Worm (Caenorhabditis elegans): Measurements from ENCODE around the gene spe-18.

Gene spe-18

ce11 chrII:13199674-13200215 lies 46.5 kb upstream of the spe-18 start, which contains the start of gene btf-1 (continued):
- TF ChIP-seq tbp1 (GFP tag; optimal IDR thresholded peaks at IDR 0.05): peak; percentile 33
- TF ChIP-seq pha-4 (tag; optimal IDR thresholded peaks at IDR 0.05): peak; percentile 19
- no peak for TF ChIP-seq fkh-3 (tag; optimal IDR thresholded peaks at IDR 0.05)
- peak; percentile 27 for TF ChIP-seq lsl-1 (GFP tag; optimal IDR thresholded peaks at IDR 0.05)
- TF ChIP-seq nhr-90 (tag; optimal IDR thresholded peaks at IDR 0.05): no peak
- TF ChIP-seq nhr-27 (tag; optimal IDR thresholded peaks at IDR 0.05): peak; percentile 21
- TF ChIP-seq ztf-26 (tag; optimal IDR thresholded peaks at IDR 0.05): peak; percentile 11
- no peak for TF ChIP-seq T26A5.8 (tag; optimal IDR thresholded peaks at IDR 0.05)
- TF ChIP-seq mcd-1 (GFP tag; IDR thresholded peaks at IDR 0.05): peak; percentile 95
- peak; percentile 55; the same call in 1 of the 2 replicates for TF ChIP-seq pbrm-1 (GFP tag; IDR thresholded peaks at IDR 0.05)
- TF ChIP-seq Y67H2A.10 (GFP tag; conservative IDR thresholded peaks at IDR 0.05): 0 out of 2 replicates have a peak, but pooled peaks have one; percentile 29
- TF ChIP-seq B0336.3 (GFP tag; IDR thresholded peaks at IDR 0.05): peak; percentile 78
- TF ChIP-seq ccch-3 (GFP tag; optimal IDR thresholded peaks at IDR 0.05): peak; percentile 62
- peak; percentile 47 for TF ChIP-seq ceh-27 (GFP tag; optimal IDR thresholded peaks at IDR 0.05)
- no peak for TF ChIP-seq rpc-1 (optimal IDR thresholded peaks at IDR 0.05)
- no peak for TF ChIP-seq rpc-1 (tag; optimal IDR thresholded peaks at IDR 0.05)
- TF ChIP-seq ztf-25 (GFP tag; IDR thresholded peaks at IDR 0.05): no peak
- TF ChIP-seq somi-1 (GFP tag; optimal IDR thresholded peaks at IDR 0.05): peak; percentile 39
- peak; percentile 61 for TF ChIP-seq dpl-1 (GFP tag; optimal IDR thresholded peaks at IDR 0.05)
- no peak for TF ChIP-seq hmg-20 (GFP tag; IDR thresholded peaks at IDR 0.05)
- TF ChIP-seq let-526 (GFP tag; IDR thresholded peaks at IDR 0.05): no peak
- peak; percentile 18 for TF ChIP-seq T07F8.4 (tag; optimal IDR thresholded peaks at IDR 0.05)
- no peak for TF ChIP-seq him-1 (tag; optimal IDR thresholded peaks at IDR 0.05)
- no peak for TF ChIP-seq tbx-9 (tag; optimal IDR thresholded peaks at IDR 0.05; ENCODE audit: borderline replicate concordance)
- TF ChIP-seq B0019.2 (GFP tag; conservative IDR thresholded peaks at IDR 0.05): no peak
- no peak for TF ChIP-seq nfya-2 (GFP tag; IDR thresholded peaks at IDR 0.05)
- TF ChIP-seq ztf-6 (GFP tag; IDR thresholded peaks at IDR 0.05): no peak
- no peak for TF ChIP-seq sea-2 (GFP tag; IDR thresholded peaks at IDR 0.05)
- no peak for TF ChIP-seq ets-4 (GFP tag; optimal IDR thresholded peaks at IDR 0.05)
- peak; percentile 65 for TF ChIP-seq repo-1 (tag; optimal IDR thresholded peaks at IDR 0.05)
- no peak for TF ChIP-seq snpc-4 (GFP tag; optimal IDR thresholded peaks at IDR 0.05)
- TF ChIP-seq snpc-4 (tag; optimal IDR thresholded peaks at IDR 0.05): peak in 2 of 4 experiments; percentile 48 to 67
- 0 out of 2 replicates have a peak, but pooled peaks have one; percentile 36 for TF ChIP-seq rcor-1 (GFP tag; IDR thresholded peaks at IDR 0.05)
- TF ChIP-seq K11D2.4 (GFP tag; IDR thresholded peaks at IDR 0.05): peak; percentile 80
- no peak for TF ChIP-seq madf-8 (GFP tag; conservative IDR thresholded peaks at IDR 0.05)
- peak; percentile 24 for TF ChIP-seq atf-7 (tag; optimal IDR thresholded peaks at IDR 0.05)
- no peak for TF ChIP-seq attf-6 (GFP tag; IDR thresholded peaks at IDR 0.05)
- no peak for TF ChIP-seq ceh-40 (GFP tag; IDR thresholded peaks at IDR 0.05)
- TF ChIP-seq lin-35 (GFP tag; optimal IDR thresholded peaks at IDR 0.05): peak in 1 of 3 experiments; percentile 86
- TF ChIP-seq unc-130 (GFP tag; optimal IDR thresholded peaks at IDR 0.05): peak; percentile 64
- peak; percentile 69 for TF ChIP-seq attf-3 (GFP tag; conservative IDR thresholded peaks at IDR 0.05)
- peak; percentile 58 for TF ChIP-seq ama-1 (optimal IDR thresholded peaks at IDR 0.05)
- peak in 1 of 2 experiments; percentile 63 for TF ChIP-seq ama-1 (GFP tag; optimal IDR thresholded peaks at IDR 0.05)
- TF ChIP-seq F23B12.7 (tag; optimal IDR thresholded peaks at IDR 0.05; ENCODE audit: insufficient read depth): no peak
- TF ChIP-seq dox-1 (GFP tag; IDR thresholded peaks at IDR 0.05): peak; percentile 82
- TF ChIP-seq ZK185.1 (tag; optimal IDR thresholded peaks at IDR 0.05; ENCODE audit: poor library complexity, severe bottlenecking): no peak
- peak; percentile 76 for TF ChIP-seq hrde-1 (tag; optimal IDR thresholded peaks at IDR 0.05; ENCODE audit: borderline replicate concordance)
- TF ChIP-seq egl-18 (GFP tag; IDR thresholded peaks at IDR 0.05): no peak
- peak; percentile 82 for TF ChIP-seq lin-40 (tag; optimal IDR thresholded peaks at IDR 0.05)
